Worm (Caenorhabditis elegans): ENCODE data around the gene E02H9.9.

The E02H9.9 gene

ce11 chrIII:2468202-2468601, at the start of gene E02H9.9, which contains the start of gene E02H9.1:
E02H9.9 (minus strand) TSS chrIII:2468302.
E02H9.1 (plus strand) TSS chrIII:2468486.
- no peak for TF ChIP-seq tbx-9 (tag; optimal IDR thresholded peaks at IDR 0.05; ENCODE audit: borderline replicate concordance)
- TF ChIP-seq ets-4 (GFP tag; optimal IDR thresholded peaks at IDR 0.05) = no peak
- TF ChIP-seq ceh-27 (GFP tag; optimal IDR thresholded peaks at IDR 0.05) = no peak
- no peak for TF ChIP-seq lir-1 (GFP tag; conservative IDR thresholded peaks at IDR 0.05)
- no peak for TF ChIP-seq mes-4 (tag; optimal IDR thresholded peaks at IDR 0.05)
- TF ChIP-seq snpc-1.1 (tag; optimal IDR thresholded peaks at IDR 0.05; ENCODE audit: insufficient read depth) = no peak
- no peak for TF ChIP-seq ceh-79 (tag; optimal IDR thresholded peaks at IDR 0.05)
- TF ChIP-seq ztf-6 (GFP tag; IDR thresholded peaks at IDR 0.05) = no peak

- TF ChIP-seq akir-1 (GFP tag; optimal IDR thresholded peaks at IDR 0.05) (no peak), zfh-2 (GFP tag; conservative IDR thresholded peaks at IDR 0.05) (peak; percentile 60; the same call in 1 of the 2 replicates)
Measured at ce11 chrIII:2515461-2515860, 47.4 kb upstream of the E02H9.9 start.

- no peak for TF ChIP-seq Y53F4B.3 (GFP tag; IDR thresholded peaks at IDR 0.05)
Measured at ce11 chrIII:2508518-2508917, 40.4 kb upstream of the E02H9.9 start, which contains the start of gene Y54F10AM.6. Y54F10AM.6 (plus strand) TSS chrIII:2508818.

ce11 chrIII:2507938-2508337, 39.8 kb upstream of the E02H9.9 start, which contains the start of gene Y54F10AM.8:
Y54F10AM.8 (minus strand) TSS chrIII:2507972.
- no peak for TF ChIP-seq ceh-40 (GFP tag; IDR thresholded peaks at IDR 0.05)
- TF ChIP-seq F52B5.7 (tag; optimal IDR thresholded peaks at IDR 0.05) = no peak
- TF ChIP-seq ztf-28 (GFP tag; IDR thresholded peaks at IDR 0.05) = no peak
- no peak for TF ChIP-seq Y95B8A.8 (GFP tag; IDR thresholded peaks at IDR 0.05)
- peak; percentile 22 for TF ChIP-seq ets-4 (GFP tag; optimal IDR thresholded peaks at IDR 0.05)
- TF ChIP-seq ztf-26 (tag; optimal IDR thresholded peaks at IDR 0.05) = no peak
- TF ChIP-seq F23B12.7 (tag; optimal IDR thresholded peaks at IDR 0.05; ENCODE audit: insufficient read depth) = no peak
- TF ChIP-seq ztf-6 (GFP tag; IDR thresholded peaks at IDR 0.05) = no peak
- TF ChIP-seq lsl-1 (GFP tag; optimal IDR thresholded peaks at IDR 0.05) = no peak
- TF ChIP-seq cebp-2 (GFP tag; IDR thresholded peaks at IDR 0.05) = no peak
- TF ChIP-seq Y53G8AR.9 (GFP tag; conservative IDR thresholded peaks at IDR 0.05) = no peak
- no peak for TF ChIP-seq Y53F4B.3 (GFP tag; IDR thresholded peaks at IDR 0.05)
- TF ChIP-seq egl-44 (GFP tag; IDR thresholded peaks at IDR 0.05) = no peak
- TF ChIP-seq tbx-9 (tag; optimal IDR thresholded peaks at IDR 0.05; ENCODE audit: borderline replicate concordance) = no peak
- TF ChIP-seq dox-1 (GFP tag; IDR thresholded peaks at IDR 0.05) = no peak
- TF ChIP-seq hrde-1 (tag; optimal IDR thresholded peaks at IDR 0.05; ENCODE audit: borderline replicate concordance) = no peak
- no peak for TF ChIP-seq hmg-1.2 (GFP tag; IDR thresholded peaks at IDR 0.05)
- TF ChIP-seq lin-35 (GFP tag; optimal IDR thresholded peaks at IDR 0.05) = no peak
- peak; percentile 95 for TF ChIP-seq nhr-80 (tag; optimal IDR thresholded peaks at IDR 0.05)
- no peak for TF ChIP-seq mel-28 (tag; optimal IDR thresholded peaks at IDR 0.05; ENCODE audit: borderline replicate concordance)
- TF ChIP-seq snpc-4 (GFP tag; optimal IDR thresholded peaks at IDR 0.05) = no peak
- peak in 1 of 4 experiments; percentile 45 for TF ChIP-seq snpc-4 (tag; optimal IDR thresholded peaks at IDR 0.05)

- TF ChIP-seq F22D6.2 (tag; optimal IDR thresholded peaks at IDR 0.05) (no peak), nfyb-1 (GFP tag; IDR thresholded peaks at IDR 0.05) (peak; percentile 71), hlh-26 (GFP tag; conservative IDR thresholded peaks at IDR 0.05) (no peak), F37B4.10 (GFP tag; IDR thresholded peaks at IDR 0.05) (0 out of 2 replicates have a peak, but pooled peaks have one; percentile 39)
Measured at ce11 chrIII:2506463-2506862, 38.4 kb upstream of the E02H9.9 start.
